Fruit fly (Drosophila melanogaster) whole organism, embryonic: ENCODE measurements around the gene Awh.

ENCODE experiments used
- CG11723 ChIP-seq: fragments of 200-800 bp; sonication (Bioruptor generic); optimal IDR thresholded peaks from 2 replicates; lab custom pipeline; 2017; ENCODE audit warnings: missing biosample characterization, mild to moderate bottlenecking, missing genetic modification characterization
- CG13287 ChIP-seq: fragments of 200-800 bp; sonication (Bioruptor generic); IDR thresholded peaks from 2 replicates; pipeline ENCODE4 v1.3.6; 2022; ENCODE audit warnings: missing biosample characterization, missing genetic modification characterization; ENCODE audit not compliant: partially characterized antibody
- CG13296 ChIP-seq: fragments of 200-800 bp; sonication (Bioruptor generic); optimal IDR thresholded peaks from 3 replicates; lab custom pipeline; 2018; ENCODE audit warnings: missing biosample characterization, mild to moderate bottlenecking, missing genetic modification characterization
- CG15011 ChIP-seq: fragments of 200-800 bp; sonication (Bioruptor generic); optimal IDR thresholded peaks from 3 replicates; lab custom pipeline; 2018; ENCODE audit warnings: missing biosample characterization, mild to moderate bottlenecking, missing genetic modification characterization
- CG16813 ChIP-seq: fragments of 200-800 bp; sonication (Bioruptor generic); IDR thresholded peaks from 3 replicates; pipeline ENCODE4 v1.3.6; 2022; ENCODE audit warnings: missing biosample characterization, missing genetic modification characterization; ENCODE audit not compliant: partially characterized antibody
- CG18011 ChIP-seq: fragments of 200-800 bp; sonication (Bioruptor generic); optimal IDR thresholded peaks from 2 replicates; lab custom pipeline; 2017; ENCODE audit warnings: missing biosample characterization, missing genetic modification characterization, mild to moderate bottlenecking, moderate library complexity, missing genotype
- CG3065 ChIP-seq: fragments of 200-800 bp; sonication (Bioruptor generic); optimal IDR thresholded peaks from 2 replicates; lab custom pipeline; 2016; ENCODE audit warnings: missing biosample characterization, missing genetic modification characterization
- CG4328 ChIP-seq: fragments of 200-800 bp; sonication (Bioruptor generic); optimal IDR thresholded peaks from 3 replicates; lab custom pipeline; 2017; ENCODE audit warnings: missing biosample characterization, missing genetic modification reagents, missing genetic modification characterization
- CG6854 ChIP-seq: fragments of 200-800 bp; sonication (Bioruptor generic); optimal IDR thresholded peaks from 3 replicates; lab custom pipeline; 2017; ENCODE audit warnings: missing biosample characterization, mild to moderate bottlenecking, missing genetic modification characterization
- CG8290 ChIP-seq, 3 experiments: fragments of 200-800 bp; sonication (Bioruptor generic); optimal IDR thresholded peaks; 2 replicates each; lab custom pipeline; 2016 to 2019; ENCODE audit warnings: missing biosample characterization in 3 of 3, missing genetic modification characterization in 3 of 3, mild to moderate bottlenecking in 2 of 3, moderate library complexity in 1 of 3
- CG8388 ChIP-seq: fragments of 200-800 bp; sonication (Bioruptor generic); optimal IDR thresholded peaks from 2 replicates; lab custom pipeline; 2019; ENCODE audit warnings: missing biosample characterization, mild to moderate bottlenecking, missing genetic modification characterization, moderate library complexity
- CG8478 ChIP-seq: fragments of >200 bp; optimal IDR thresholded peaks from 2 replicates; lab custom pipeline; 2018
- D19A ChIP-seq: fragments of 200-800 bp; optimal IDR thresholded peaks from 3 replicates; lab custom pipeline; 2019; ENCODE audit warnings: missing biosample characterization, mild to moderate bottlenecking, missing genetic modification characterization, moderate library complexity
- Deaf1 ChIP-seq: fragments of 200-800 bp; optimal IDR thresholded peaks from 3 replicates; lab custom pipeline; 2019; ENCODE audit warnings: missing biosample characterization, mild to moderate bottlenecking, missing genetic modification characterization, moderate library complexity
- Dek ChIP-seq: fragments of 200-800 bp; sonication (Bioruptor generic); optimal IDR thresholded peaks from 3 replicates; lab custom pipeline; 2019; ENCODE audit warnings: missing biosample characterization, mild to moderate bottlenecking, missing genetic modification characterization, moderate library complexity
- Dll ChIP-seq: fragments of 200-800 bp; sonication (Bioruptor generic); IDR thresholded peaks from 4 replicates; pipeline ENCODE4 v1.3.6; 2022; ENCODE audit warnings: missing biosample characterization, missing genetic modification characterization; ENCODE audit not compliant: partially characterized antibody
- Dp ChIP-seq: fragments of 200-800 bp; sonication (Bioruptor generic); optimal IDR thresholded peaks from 2 replicates; lab custom pipeline; 2018; ENCODE audit warnings: missing biosample characterization, mild to moderate bottlenecking, missing genetic modification characterization, moderate library complexity
- Ets97D ChIP-seq: fragments of 200-800 bp; sonication (Bioruptor generic); optimal IDR thresholded peaks from 3 replicates; lab custom pipeline; 2016; ENCODE audit warnings: missing biosample characterization, missing genetic modification characterization
- HLHmδ ChIP-seq: fragments of 200-800 bp; sonication (Bioruptor generic); optimal IDR thresholded peaks from 2 replicates; lab custom pipeline; 2018; ENCODE audit warnings: missing biosample characterization, mild to moderate bottlenecking, missing genetic modification characterization, moderate library complexity
- HmgZ ChIP-seq: fragments of 200-800 bp; sonication (Bioruptor generic); optimal IDR thresholded peaks from 2 replicates; lab custom pipeline; 2018; ENCODE audit warnings: missing biosample characterization, mild to moderate bottlenecking, missing genetic modification characterization
- Med ChIP-seq: fragments of 200-800 bp; sonication (Bioruptor generic); peaks from one replicate; lab custom pipeline; 2016; ENCODE audit warnings: missing biosample characterization, missing genetic modification characterization, mild to moderate bottlenecking, inconsistent platforms, moderate library complexity
- NC2α ChIP-seq: fragments of 200-800 bp; sonication (Bioruptor generic); optimal IDR thresholded peaks from 2 replicates; lab custom pipeline; 2016; ENCODE audit warnings: missing biosample characterization, missing genetic modification characterization
- Opbp ChIP-seq: fragments of 200-800 bp; sonication (Bioruptor generic); IDR thresholded peaks from 3 replicates; pipeline ENCODE4 v1.3.6; 2022; ENCODE audit warnings: missing biosample characterization, missing genetic modification characterization; ENCODE audit not compliant: partially characterized antibody
- Scr ChIP-seq: fragments of 200-800 bp; sonication (Bioruptor generic); IDR thresholded peaks from 2 replicates; pipeline ENCODE4 v1.3.6; 2022; ENCODE audit warnings: missing biosample characterization, missing genetic modification characterization; ENCODE audit not compliant: partially characterized antibody
- Sry-δ ChIP-seq: fragments of 200-800 bp; sonication (Bioruptor generic); optimal IDR thresholded peaks from 2 replicates; lab custom pipeline; 2016; ENCODE audit warnings: missing biosample characterization, missing genetic modification characterization
- Stat92E ChIP-seq, 3 experiments: fragments of >200 bp in 2 of 3; fragments of 200-800 bp in 1 of 3; sonication (Bioruptor generic) in 1 of 3; optimal IDR thresholded peaks; 2 replicates each; lab custom pipeline; 2017 to 2019; ENCODE audit warnings: missing biosample characterization in 3 of 3, missing genetic modification characterization in 3 of 3, mild to moderate bottlenecking in 1 of 3, moderate library complexity in 1 of 3
- bbx ChIP-seq: fragments of 200-800 bp; sonication (Bioruptor generic); IDR thresholded peaks from 2 replicates; pipeline ENCODE4 v1.3.6; 2022; ENCODE audit warnings: missing biosample characterization, missing genetic modification characterization; ENCODE audit not compliant: partially characterized antibody
- cg ChIP-seq: fragments of 200-800 bp; sonication (Bioruptor generic); optimal IDR thresholded peaks from 3 replicates; lab custom pipeline; 2019; ENCODE audit warnings: missing biosample characterization, mild to moderate bottlenecking, missing genetic modification characterization, moderate library complexity
- ci ChIP-seq: fragments of 200-800 bp; sonication (Bioruptor generic); IDR thresholded peaks from 3 replicates; pipeline ENCODE4 v1.3.6; 2022; ENCODE audit warnings: missing biosample characterization, missing genetic modification characterization
- fd102C ChIP-seq: fragments of 200-800 bp; sonication (Bioruptor generic); optimal IDR thresholded peaks from 2 replicates; lab custom pipeline; 2018; ENCODE audit warnings: missing biosample characterization, mild to moderate bottlenecking, missing genetic modification characterization, moderate library complexity
- ftz-f1 ChIP-seq: fragments of 200-800 bp; sonication (Bioruptor generic); optimal IDR thresholded peaks from 2 replicates; lab custom pipeline; 2016; ENCODE audit warnings: missing biosample characterization, missing genetic modification characterization
- grau ChIP-seq: fragments of 200-800 bp; optimal IDR thresholded peaks from 3 replicates; lab custom pipeline; 2019; ENCODE audit warnings: missing biosample characterization, mild to moderate bottlenecking, missing genetic modification characterization, moderate library complexity
- hbn ChIP-seq: fragments of 200-800 bp; sonication (Bioruptor generic); IDR thresholded peaks from 2 replicates; pipeline ENCODE4 v1.3.6; 2022; ENCODE audit warnings: missing biosample characterization, missing genetic modification characterization; ENCODE audit not compliant: partially characterized antibody
- her ChIP-seq: fragments of 200-800 bp; sonication (Bioruptor generic); optimal IDR thresholded peaks from 2 replicates; lab custom pipeline; 2016; ENCODE audit warnings: missing biosample characterization, missing genetic modification characterization
- hkb ChIP-seq, 2 experiments: fragments of 200-800 bp in 1 of 2; fragments of >200 bp in 1 of 2; sonication (Bioruptor generic) in 1 of 2; IDR thresholded peaks in 1 of 2; optimal IDR thresholded peaks in 1 of 2; 2 replicates each; pipeline versions ENCODE4 v1.3.6 to Lab custom; 2017 to 2022; ENCODE audit warnings: missing biosample characterization in 1 of 2, missing genetic modification characterization in 1 of 2
- ind ChIP-seq: fragments of 200-800 bp; sonication (Bioruptor generic); optimal IDR thresholded peaks from 3 replicates; lab custom pipeline; 2016; ENCODE audit warnings: missing biosample characterization, missing genetic modification characterization
- jumu ChIP-seq: fragments of 200-800 bp; sonication (Bioruptor generic); optimal IDR thresholded peaks from 3 replicates; lab custom pipeline; 2016; ENCODE audit warnings: missing biosample characterization, missing genetic modification characterization
- ken ChIP-seq: fragments of 200-800 bp; sonication (Bioruptor generic); IDR thresholded peaks from 3 replicates; pipeline ENCODE4 v1.3.6; 2022; ENCODE audit warnings: missing biosample characterization, missing genetic modification characterization
- nerfin-1 ChIP-seq: fragments of 200-800 bp; sonication (Bioruptor generic); optimal IDR thresholded peaks from 3 replicates; lab custom pipeline; 2019; ENCODE audit warnings: missing biosample characterization, mild to moderate bottlenecking, missing genetic modification characterization, moderate library complexity
- odd ChIP-seq: fragments of 200-800 bp; sonication (Bioruptor generic); optimal IDR thresholded peaks from 2 replicates; lab custom pipeline; 2017; ENCODE audit warnings: missing biosample characterization, mild to moderate bottlenecking, missing genetic modification characterization
- otp ChIP-seq: fragments of 200-800 bp; sonication (Bioruptor generic); IDR thresholded peaks from 3 replicates; pipeline ENCODE4, ENCODE4 v1.3.6; 2022; ENCODE audit warnings: missing biosample characterization, missing genetic modification characterization
- pan ChIP-seq, 4 experiments: fragments of >200 bp in 3 of 4; fragments of 200-800 bp in 1 of 4; sonication (Bioruptor generic) in 1 of 4; optimal IDR thresholded peaks in 3 of 4; IDR thresholded peaks in 1 of 4; 2 replicates each; pipeline versions ENCODE4 v1.3.6 to Lab custom; 2017 to 2022; ENCODE audit warnings: missing biosample characterization in 2 of 4, missing genetic modification characterization in 2 of 4, mixed read lengths in 1 of 4
- pho ChIP-seq: fragments of 200-800 bp; sonication (Bioruptor generic); optimal IDR thresholded peaks from 2 replicates; lab custom pipeline; 2016; ENCODE audit warnings: missing biosample characterization, missing genetic modification characterization
- pita ChIP-seq: fragments of 200-800 bp; sonication (Bioruptor generic); optimal IDR thresholded peaks from 2 replicates; lab custom pipeline; 2017; ENCODE audit warnings: missing biosample characterization, mild to moderate bottlenecking, missing genetic modification characterization
- pros ChIP-seq: fragments of 200-800 bp; sonication (Bioruptor generic); optimal IDR thresholded peaks from 3 replicates; lab custom pipeline; 2019; ENCODE audit warnings: missing biosample characterization, mild to moderate bottlenecking, missing genetic modification characterization, moderate library complexity
- sens ChIP-seq: fragments of 200-800 bp; sonication (Bioruptor generic); peaks from one replicate; lab custom pipeline; 2016; ENCODE audit warnings: missing biosample characterization, missing genetic modification characterization
- ssp ChIP-seq: fragments of 200-800 bp; sonication (Bioruptor generic); IDR thresholded peaks from 2 replicates; pipeline ENCODE4 v1.3.6; 2022; ENCODE audit warnings: missing biosample characterization, missing genetic modification characterization
- vvl ChIP-seq: fragments of 200-800 bp; sonication (Bioruptor generic); IDR thresholded peaks from 2 replicates; pipeline ENCODE4 v1.3.6; 2022; ENCODE audit warnings: missing biosample characterization, missing genetic modification characterization

The Awh gene

DNA sequence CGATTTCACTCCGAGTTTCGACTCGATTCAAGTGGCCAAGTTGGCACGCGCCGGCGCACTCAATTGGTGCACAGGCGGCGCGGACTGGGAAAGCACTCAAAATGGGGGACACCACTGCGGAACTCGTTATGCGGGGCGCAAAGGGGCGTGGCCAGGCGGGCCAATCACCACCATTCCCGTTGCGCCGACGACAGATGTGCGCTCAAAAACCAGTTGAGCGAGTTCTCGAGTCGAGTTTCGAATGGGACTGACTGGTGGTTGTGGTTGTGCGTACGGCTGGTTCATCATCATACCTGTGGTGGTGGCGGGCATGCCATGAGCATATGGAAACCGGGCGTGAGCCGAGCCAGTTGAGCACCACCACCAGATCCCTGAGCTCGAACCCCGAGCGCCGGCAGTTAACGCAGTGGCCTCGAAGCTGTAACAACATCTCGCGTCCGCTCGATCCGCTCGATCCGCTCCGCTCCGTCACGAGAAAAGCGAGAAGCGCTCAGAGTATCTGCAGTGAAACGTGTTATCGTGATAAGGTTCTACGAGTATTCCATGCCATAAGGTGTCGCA lies at the start of gene Awh:
Gene Awh (plus strand): TSS at position 392 of the 561 bp plus-strand sequence.
- TF ChIP-seq bbx (GFP tag; lab: Robert Waterston, UW): peak; percentile 66; the same call in 1 of the 2 replicates
- TF ChIP-seq Dll: peak; percentile 33; the same call in 1 of the 4 replicates
- no peak for TF ChIP-seq CG8290 (GFP tag; optimal IDR thresholded peaks at IDR 0.05; lab: Kevin White, UChicago)
- no peak for TF ChIP-seq CG8290 (tag; optimal IDR thresholded peaks at IDR 0.05; lab: Kevin White, UChicago)
- TF ChIP-seq vvl: peak; percentile 73
- TF ChIP-seq sens (GFP tag; lab: Kevin White, UChicago): peak; percentile 75
- no peak for TF ChIP-seq CG11723 (GFP tag; lab: Kevin White, UChicago)
- no peak for TF ChIP-seq CG8478
- TF ChIP-seq CG16813 (GFP tag; lab: Robert Waterston, UW): no peak
- peak; percentile 50 for TF ChIP-seq pros (GFP tag; lab: Kevin White, UChicago)
- TF ChIP-seq HmgZ (tag; lab: Kevin White, UChicago): no peak
- TF ChIP-seq ssp (GFP tag; lab: Robert Waterston, UW): no peak
- peak; percentile 39; the same call in 1 of the 3 replicates for TF ChIP-seq otp (GFP tag; lab: Robert Waterston, UW)
- no peak for TF ChIP-seq odd (GFP tag; lab: Kevin White, UChicago)
- no peak for TF ChIP-seq CG15011 (GFP tag; lab: Kevin White, UChicago)
- peak; percentile 63 for TF ChIP-seq cg
- TF ChIP-seq CG3065 (GFP tag; lab: Kevin White, UChicago): peak; percentile 26
- peak; percentile 62; the same call in 2 of the 3 replicates for TF ChIP-seq Opbp (GFP tag; lab: Robert Waterston, UW)
- no peak for TF ChIP-seq ind (GFP tag; lab: Kevin White, UChicago)
- no peak for TF ChIP-seq fd102C (GFP tag; lab: Kevin White, UChicago)
- no peak for TF ChIP-seq NC2α
- TF ChIP-seq Dek (tag; lab: Kevin White, UChicago): no peak
- TF ChIP-seq ken: no peak
- TF ChIP-seq pho (GFP tag; lab: Kevin White, UChicago): no peak
- TF ChIP-seq Dp (GFP tag; lab: Kevin White, UChicago): no peak
- peak; percentile 97 for TF ChIP-seq HLHmδ (GFP tag; lab: Kevin White, UChicago)
- peak; percentile 51 for TF ChIP-seq Scr (GFP tag; lab: Robert Waterston, UW)
- no peak for TF ChIP-seq Ets97D (GFP tag; lab: Kevin White, UChicago)
- TF ChIP-seq CG13287 (GFP tag; lab: Robert Waterston, UW): peak; percentile 60
- TF ChIP-seq grau (tag; lab: Kevin White, UChicago): no peak
- TF ChIP-seq pan (optimal IDR thresholded peaks at IDR 0.05; lab: Kevin White, UChicago): no peak
- TF ChIP-seq pan (GFP tag; optimal IDR thresholded peaks at IDR 0.05 in 1 of 2, IDR thresholded peaks at IDR 0.05 in 1 of 2): no peak
- peak; percentile 38 for TF ChIP-seq ftz-f1 (GFP tag; lab: Kevin White, UChicago)
- TF ChIP-seq CG6854 (GFP tag; lab: Kevin White, UChicago): no peak
- no peak for TF ChIP-seq pita (GFP tag; lab: Kevin White, UChicago)
- no peak for TF ChIP-seq her (GFP tag; lab: Kevin White, UChicago)
- TF ChIP-seq CG18011 (GFP tag; lab: Kevin White, UChicago): no peak
- TF ChIP-seq CG8388 (GFP tag; lab: Kevin White, UChicago): no peak
- TF ChIP-seq nerfin-1 (tag; lab: Kevin White, UChicago): no peak
- no peak for TF ChIP-seq Stat92E (GFP tag; optimal IDR thresholded peaks at IDR 0.05; lab: Kevin White, UChicago)
- TF ChIP-seq ci (GFP tag; lab: Robert Waterston, UW): 0 out of 3 replicates have a peak, but pooled peaks have one; percentile 59
- no peak for TF ChIP-seq hkb (optimal IDR thresholded peaks at IDR 0.05; lab: Kevin White, UChicago)
- TF ChIP-seq hkb (GFP tag; IDR thresholded peaks at IDR 0.05; lab: Robert Waterston, UW): peak; percentile 54
- TF ChIP-seq jumu: no peak
- no peak for TF ChIP-seq CG13296 (GFP tag; lab: Kevin White, UChicago)
- TF ChIP-seq hbn (GFP tag; lab: Robert Waterston, UW): peak; percentile 27; the same call in 1 of the 2 replicates
- peak; percentile 26 for TF ChIP-seq Deaf1 (tag; lab: Kevin White, UChicago)
- peak; percentile 88 for TF ChIP-seq Med (GFP tag; lab: Kevin White, UChicago)
- no peak for TF ChIP-seq D19A (tag; lab: Kevin White, UChicago)
- no peak for TF ChIP-seq CG4328 (GFP tag; lab: Kevin White, UChicago)
- TF ChIP-seq Sry-δ (GFP tag; lab: Kevin White, UChicago): no peak
